Worm (Caenorhabditis elegans) whole organism, L2 larva: Measurements from ENCODE around the gene cyp-13A12.

Experiments
- C34F6.9 ChIP-seq: fragments of 150-350 bp; optimal IDR thresholded peaks from 2 replicates; lab custom pipeline; 2014; ENCODE audit warnings: missing biosample characterization, missing genetic modification characterization
- R02D3.7 ChIP-seq: fragments of 150-350 bp; optimal IDR thresholded peaks from 2 replicates; lab custom pipeline; 2014; ENCODE audit warnings: missing biosample characterization, missing genetic modification characterization
- Y55F3AM.14 ChIP-seq: fragments of 200-800 bp; sonication (Bioruptor generic); optimal IDR thresholded peaks from 2 replicates; lab custom pipeline; 2018; ENCODE audit warnings: mild to moderate bottlenecking, missing genetic modification characterization, missing compliant biosample characterization
- aly-2 ChIP-seq: fragments of 150-350 bp; optimal IDR thresholded peaks from 2 replicates; lab custom pipeline; 2014; ENCODE audit warnings: missing biosample characterization, missing genetic modification characterization
- ama-1 ChIP-seq: fragments of 150-350 bp; optimal IDR thresholded peaks from 2 replicates; lab custom pipeline; 2018; ENCODE audit warnings: inconsistent platforms
- ceh-16 ChIP-seq: fragments of 150-350 bp; optimal IDR thresholded peaks from 2 replicates; lab custom pipeline; 2014; ENCODE audit warnings: missing biosample characterization, missing genetic modification characterization
- ceh-82 ChIP-seq: fragments of 150-350 bp; optimal IDR thresholded peaks from 2 replicates; lab custom pipeline; 2014; ENCODE audit warnings: missing biosample characterization, missing genetic modification characterization
- crh-2 ChIP-seq: sonication (generic microtip); optimal IDR thresholded peaks from 2 replicates; lab custom pipeline; 2017; ENCODE audit warnings: missing biosample characterization, missing genetic modification characterization
- dmd-4 ChIP-seq: sonication (generic microtip); optimal IDR thresholded peaks from 2 replicates; lab custom pipeline; 2017; ENCODE audit warnings: missing biosample characterization, missing genetic modification characterization
- egl-27 ChIP-seq: sonication (generic microtip); optimal IDR thresholded peaks from 3 replicates; lab custom pipeline; 2017; ENCODE audit warnings: missing biosample characterization, missing genetic modification reagents, missing genetic modification characterization
- elt-3 ChIP-seq: sonication (generic microtip); optimal IDR thresholded peaks from 2 replicates; lab custom pipeline; 2017; ENCODE audit warnings: missing biosample characterization, missing genetic modification characterization
- fos-1 ChIP-seq: fragments of 150-350 bp; optimal IDR thresholded peaks from 2 replicates; lab custom pipeline; 2014; ENCODE audit warnings: missing biosample characterization, missing genetic modification characterization
- gmeb-1 ChIP-seq: fragments of 150-350 bp; optimal IDR thresholded peaks from 2 replicates; lab custom pipeline; 2014; ENCODE audit warnings: missing biosample characterization, missing genetic modification characterization
- lin-11 ChIP-seq: fragments of 150-350 bp; sonication (generic microtip); optimal IDR thresholded peaks from 2 replicates; lab custom pipeline; 2014; ENCODE audit warnings: missing biosample characterization, missing genetic modification characterization, inconsistent platforms, mixed read lengths
- lin-13 ChIP-seq: fragments of 150-350 bp; optimal IDR thresholded peaks from 2 replicates; lab custom pipeline; 2014; ENCODE audit warnings: missing biosample characterization, missing genetic modification reagents, missing genetic modification characterization
- lsy-2 ChIP-seq, 2 experiments: fragments of 150-350 bp in 1 of 2; sonication (generic microtip) in 1 of 2; optimal IDR thresholded peaks; 2 replicates each; lab custom pipeline; 2014 to 2017; ENCODE audit warnings: missing biosample characterization in 2 of 2, missing genetic modification characterization in 2 of 2
- mab-5 ChIP-seq: fragments of 150-350 bp; optimal IDR thresholded peaks from 2 replicates; lab custom pipeline; 2014; ENCODE audit warnings: missing biosample characterization, missing genetic modification characterization
- mbf-1 ChIP-seq: sonication (generic microtip); optimal IDR thresholded peaks from 2 replicates; lab custom pipeline; 2017; ENCODE audit warnings: missing biosample characterization, missing genetic modification characterization
- mdl-1 ChIP-seq, 2 experiments: fragments of 150-350 bp in 1 of 2; sonication (generic microtip) in 1 of 2; optimal IDR thresholded peaks; 2 replicates each; lab custom pipeline; 2017; ENCODE audit warnings: missing biosample characterization in 2 of 2, missing genetic modification characterization in 2 of 2
- nhr-10 ChIP-seq: sonication (generic microtip); optimal IDR thresholded peaks from 2 replicates; lab custom pipeline; 2017; ENCODE audit warnings: missing biosample characterization, missing genetic modification characterization
- nhr-11 ChIP-seq: fragments of 150-350 bp; optimal IDR thresholded peaks from 2 replicates; lab custom pipeline; 2014; ENCODE audit warnings: missing biosample characterization, missing genetic modification characterization
- nhr-12 ChIP-seq: fragments of 150-350 bp; optimal IDR thresholded peaks from 2 replicates; lab custom pipeline; 2014; ENCODE audit warnings: missing biosample characterization, missing genetic modification characterization
- nhr-129 ChIP-seq: fragments of 150-350 bp; optimal IDR thresholded peaks from 2 replicates; lab custom pipeline; 2014; ENCODE audit warnings: missing biosample characterization, missing genetic modification characterization
- nhr-21 ChIP-seq: fragments of 150-350 bp; optimal IDR thresholded peaks from 2 replicates; lab custom pipeline; 2014; ENCODE audit warnings: missing biosample characterization, missing genetic modification characterization
- nhr-23 ChIP-seq: fragments of 150-350 bp; optimal IDR thresholded peaks from 2 replicates; lab custom pipeline; 2014; ENCODE audit warnings: missing biosample characterization, missing genetic modification reagents, missing genetic modification characterization
- nhr-25 ChIP-seq: fragments of 150-350 bp; sonication (generic microtip); optimal IDR thresholded peaks from 3 replicates; lab custom pipeline; 2014; ENCODE audit warnings: missing biosample characterization, missing genetic modification characterization
- nhr-6 ChIP-seq: fragments of 150-350 bp; optimal IDR thresholded peaks from 2 replicates; lab custom pipeline; 2014; ENCODE audit warnings: missing biosample characterization, missing genetic modification characterization
- nhr-77 ChIP-seq: fragments of 150-350 bp; optimal IDR thresholded peaks from 2 replicates; lab custom pipeline; 2014; ENCODE audit warnings: missing biosample characterization, missing genetic modification characterization
- sem-4 ChIP-seq: fragments of 150-350 bp; optimal IDR thresholded peaks from 2 replicates; lab custom pipeline; 2014; ENCODE audit warnings: missing biosample characterization, missing genetic modification reagents, missing genetic modification characterization
- skn-1 ChIP-seq: sonication (generic microtip); optimal IDR thresholded peaks from 2 replicates; lab custom pipeline; 2017; ENCODE audit warnings: missing biosample characterization, missing genetic modification characterization
- sma-3 ChIP-seq: sonication (generic microtip); optimal IDR thresholded peaks from 2 replicates; lab custom pipeline; 2016; ENCODE audit warnings: missing genetic modification reagents, missing genetic modification characterization, missing compliant biosample characterization
- sma-9 ChIP-seq, 2 experiments: fragments of 150-350 bp in 1 of 2; sonication (generic microtip) in 1 of 2; optimal IDR thresholded peaks; 2 replicates each; lab custom pipeline; 2014 to 2016; ENCODE audit warnings: missing genetic modification characterization in 2 of 2, mild to moderate bottlenecking in 1 of 2, missing biosample characterization in 1 of 2, missing compliant biosample characterization in 1 of 2, missing genetic modification reagents in 1 of 2, moderate library complexity in 1 of 2
- unc-39 ChIP-seq: fragments of 150-350 bp; optimal IDR thresholded peaks from 2 replicates; lab custom pipeline; 2014; ENCODE audit warnings: missing biosample characterization, missing genetic modification characterization
- unc-55 ChIP-seq: fragments of 150-350 bp; sonication (generic microtip); optimal IDR thresholded peaks from 3 replicates; lab custom pipeline; 2014; ENCODE audit warnings: missing biosample characterization, missing genetic modification reagents, missing genetic modification characterization
- unc-62 ChIP-seq: fragments of 150-350 bp; optimal IDR thresholded peaks from 2 replicates; lab custom pipeline; 2014; ENCODE audit warnings: missing biosample characterization, missing genetic modification reagents, missing genetic modification characterization
- zag-1 ChIP-seq: fragments of 150-350 bp; optimal IDR thresholded peaks from 2 replicates; lab custom pipeline; 2014; ENCODE audit warnings: missing biosample characterization, missing genetic modification characterization
- ztf-1 ChIP-seq: fragments of 200-800 bp; sonication (Bioruptor generic); conservative IDR thresholded peaks from 2 replicates; pipeline ENCODE4 v1.3.6; 2022; ENCODE audit warnings: missing genetic modification characterization, missing compliant biosample characterization
- ztf-11 ChIP-seq: sonication (generic microtip); optimal IDR thresholded peaks from 2 replicates; lab custom pipeline; 2017; ENCODE audit warnings: missing biosample characterization, missing genetic modification characterization
- ztf-4 ChIP-seq: fragments of 150-350 bp; optimal IDR thresholded peaks from 2 replicates; lab custom pipeline; 2014; ENCODE audit warnings: missing biosample characterization, missing genetic modification characterization

cyp-13A12 gene

ce11 chrIII:13004316-13004715 is 20.0 kb upstream of the cyp-13A12 start:
- TF ChIP-seq lin-13 (GFP tag; lab: Kevin White, UChicago), result no peak
- TF ChIP-seq mdl-1 (tag; optimal IDR thresholded peaks at IDR 0.05; lab: Kevin White, UChicago), result no peak
- TF ChIP-seq C34F6.9 (tag; lab: Kevin White, UChicago), result no peak
- TF ChIP-seq crh-2 (tag; lab: Kevin White, UChicago), result no peak
- TF ChIP-seq ztf-4 (tag; lab: Kevin White, UChicago), result no peak
- no peak for TF ChIP-seq skn-1
- TF ChIP-seq ztf-11 (tag; lab: Kevin White, UChicago), result no peak
- no peak for TF ChIP-seq mbf-1 (tag; lab: Kevin White, UChicago)
- no peak for TF ChIP-seq ama-1 (lab: Kevin White, UChicago)
- no peak for TF ChIP-seq sma-9 (GFP tag; optimal IDR thresholded peaks at IDR 0.05; lab: Kevin White, UChicago)
- no peak for TF ChIP-seq sma-9 (tag; optimal IDR thresholded peaks at IDR 0.05; lab: Kevin White, UChicago)
- no peak for TF ChIP-seq nhr-12 (tag; lab: Kevin White, UChicago)
- TF ChIP-seq nhr-77 (tag; lab: Kevin White, UChicago), result no peak
- TF ChIP-seq unc-55 (GFP tag; lab: Kevin White, UChicago), result no peak
- no peak for TF ChIP-seq nhr-10 (tag; lab: Kevin White, UChicago)
- no peak for TF ChIP-seq mab-5 (tag; lab: Kevin White, UChicago)
- TF ChIP-seq egl-27, result no peak
- TF ChIP-seq lsy-2 (tag; optimal IDR thresholded peaks at IDR 0.05; lab: Kevin White, UChicago), result no peak
- TF ChIP-seq elt-3 (tag; lab: Kevin White, UChicago), result no peak
- no peak for TF ChIP-seq nhr-21 (tag; lab: Kevin White, UChicago)
- no peak for TF ChIP-seq nhr-23 (tag; lab: Kevin White, UChicago)

- TF ChIP-seq mbf-1 (tag; lab: Kevin White, UChicago) (no peak), sma-3 (GFP tag; lab: Kevin White, UChicago) (no peak), dmd-4 (tag; lab: Kevin White, UChicago) (no peak), fos-1 (no peak), sma-9 (GFP tag; optimal IDR thresholded peaks at IDR 0.05; lab: Kevin White, UChicago) (no peak), sma-9 (tag; optimal IDR thresholded peaks at IDR 0.05; lab: Kevin White, UChicago) (no peak), C34F6.9 (tag; lab: Kevin White, UChicago) (no peak)
These were observed 19.2 kb upstream of the cyp-13A12 start, which contains the start of gene snf-7 for ce11 chrIII:13005161-13005560. TSS of gene snf-7 (plus strand) at chrIII:13005461.

ce11 chrIII:13011927-13012326 is 12.4 kb upstream of the cyp-13A12 start:
- TF ChIP-seq sma-9 (GFP tag; optimal IDR thresholded peaks at IDR 0.05; lab: Kevin White, UChicago), result peak; percentile 31
- no peak for TF ChIP-seq sma-9 (tag; optimal IDR thresholded peaks at IDR 0.05; lab: Kevin White, UChicago)
- peak; percentile 9 for TF ChIP-seq nhr-25
- no peak for TF ChIP-seq unc-39
- peak; percentile 58 for TF ChIP-seq nhr-129 (tag; lab: Kevin White, UChicago)
- peak; percentile 6 for TF ChIP-seq ceh-16
- peak; percentile 23 for TF ChIP-seq fos-1
- TF ChIP-seq sma-3 (GFP tag; lab: Kevin White, UChicago), result peak; percentile 44
- no peak for TF ChIP-seq skn-1

ce11 chrIII:13013912-13014311 is 10.4 kb upstream of the cyp-13A12 start:
- TF ChIP-seq ztf-4 (tag; lab: Kevin White, UChicago), result no peak
- TF ChIP-seq nhr-6 (tag; lab: Kevin White, UChicago), result no peak
- TF ChIP-seq C34F6.9 (tag; lab: Kevin White, UChicago), result no peak
- no peak for TF ChIP-seq sma-3 (GFP tag; lab: Kevin White, UChicago)
- no peak for TF ChIP-seq nhr-129 (tag; lab: Kevin White, UChicago)
- TF ChIP-seq ztf-11 (tag; lab: Kevin White, UChicago), result no peak
- TF ChIP-seq ztf-1 (GFP tag; lab: Robert Waterston, UW), result no peak
- TF ChIP-seq unc-55 (GFP tag; lab: Kevin White, UChicago), result no peak
- TF ChIP-seq zag-1 (tag; lab: Kevin White, UChicago), result no peak

- TF ChIP-seq mdl-1 (tag; optimal IDR thresholded peaks at IDR 0.05; lab: Kevin White, UChicago) (no peak), C34F6.9 (tag; lab: Kevin White, UChicago) (peak; percentile 50), R02D3.7 (tag; lab: Kevin White, UChicago) (no peak), sma-3 (GFP tag; lab: Kevin White, UChicago) (no peak), unc-62 (no peak), lin-11 (tag; lab: Kevin White, UChicago) (peak; percentile 21), sem-4 (tag; lab: Kevin White, UChicago) (peak; percentile 63), sma-9 (GFP tag; optimal IDR thresholded peaks at IDR 0.05; lab: Kevin White, UChicago) (no peak), sma-9 (tag; optimal IDR thresholded peaks at IDR 0.05; lab: Kevin White, UChicago) (no peak), ztf-1 (GFP tag; lab: Robert Waterston, UW) (no peak), nhr-11 (tag; lab: Kevin White, UChicago) (no peak), gmeb-1 (peak; percentile 52), ceh-82 (no peak), nhr-6 (tag; lab: Kevin White, UChicago) (peak; percentile 15), lin-13 (GFP tag; lab: Kevin White, UChicago) (peak; percentile 62), dmd-4 (tag; lab: Kevin White, UChicago) (no peak), unc-39 (no peak), ztf-4 (tag; lab: Kevin White, UChicago) (no peak), nhr-12 (tag; lab: Kevin White, UChicago) (no peak), mbf-1 (tag; lab: Kevin White, UChicago) (no peak), elt-3 (tag; lab: Kevin White, UChicago) (no peak), aly-2 (tag; lab: Kevin White, UChicago) (no peak), unc-55 (GFP tag; lab: Kevin White, UChicago) (peak; percentile 31), fos-1 (peak; percentile 43), nhr-25 (peak; percentile 45), Y55F3AM.14 (GFP tag; lab: Kevin White, UChicago) (no peak), ama-1 (lab: Kevin White, UChicago) (no peak), nhr-129 (tag; lab: Kevin White, UChicago) (peak; percentile 37), lsy-2 (tag; optimal IDR thresholded peaks at IDR 0.05; lab: Kevin White, UChicago) (peak; percentile 38 to 48), crh-2 (tag; lab: Kevin White, UChicago) (peak; percentile 30)
These were observed 8.5 kb upstream of the cyp-13A12 start for ce11 chrIII:13015754-13016317.
